Worm (Caenorhabditis elegans): ENCODE results near the gene cyc-2.2.

DNA sequence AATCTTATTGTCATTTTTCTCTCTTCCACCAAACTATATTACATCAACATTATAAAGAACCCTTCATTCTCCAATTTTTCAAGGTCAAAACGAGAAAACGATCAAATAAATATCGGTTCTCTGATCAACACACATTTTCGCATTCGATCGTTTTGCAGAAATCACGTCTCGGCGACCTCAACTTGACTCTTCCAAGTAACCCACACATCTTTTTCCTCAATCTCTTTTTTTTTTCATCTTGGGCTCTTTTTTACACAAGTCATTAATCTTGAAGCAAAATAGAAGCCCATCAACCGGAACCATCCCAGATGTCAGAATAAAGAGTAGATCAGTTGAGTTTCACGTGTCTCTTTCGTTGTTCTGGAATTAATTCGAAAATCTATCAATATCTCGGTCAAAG lies 24.2 kb upstream of the cyc-2.2 start:
- TF ChIP-seq him-1 (tag; optimal IDR thresholded peaks at IDR 0.05), result no peak
- TF ChIP-seq W03F9.2 (tag; optimal IDR thresholded peaks at IDR 0.05), result no peak
